Fruit fly (Drosophila melanogaster) whole organism, embryonic: ENCODE results near the gene CG42299.

Experiments used
- Abd-B ChIP-seq: fragments of 200-800 bp; sonication (Bioruptor generic); optimal IDR thresholded peaks from 2 replicates; lab custom pipeline; 2018; ENCODE audit warnings: missing biosample characterization, mild to moderate bottlenecking, missing genetic modification characterization, moderate library complexity
- CG10462 ChIP-seq: fragments of 200-800 bp; sonication (Bioruptor generic); optimal IDR thresholded peaks from 2 replicates; lab custom pipeline; 2016; ENCODE audit warnings: missing biosample characterization, missing genetic modification characterization
- CG12104 ChIP-seq: fragments of 200-800 bp; sonication (Bioruptor generic); optimal IDR thresholded peaks from 3 replicates; lab custom pipeline; 2016; ENCODE audit warnings: missing biosample characterization, missing genetic modification characterization
- CG12155 ChIP-seq: fragments of 200-800 bp; sonication (Bioruptor generic); optimal IDR thresholded peaks from 3 replicates; lab custom pipeline; 2016; ENCODE audit warnings: missing biosample characterization, missing genetic modification characterization
- CG12769 ChIP-seq: fragments of 200-800 bp; sonication (Bioruptor generic); optimal IDR thresholded peaks from 2 replicates; lab custom pipeline; 2019; ENCODE audit warnings: missing biosample characterization, mild to moderate bottlenecking, missing genetic modification characterization, moderate library complexity
- CG13424 ChIP-seq: fragments of 200-800 bp; sonication (Bioruptor generic); optimal IDR thresholded peaks from 2 replicates; lab custom pipeline; 2019; ENCODE audit warnings: missing biosample characterization, mild to moderate bottlenecking, missing genetic modification characterization, moderate library complexity
- CG14860 ChIP-seq: fragments of 200-800 bp; sonication (Bioruptor generic); IDR thresholded peaks from 3 replicates; pipeline ENCODE4 v1.3.6; 2022; ENCODE audit warnings: missing biosample characterization, missing genetic modification characterization; ENCODE audit not compliant: partially characterized antibody
- CG17328 ChIP-seq: fragments of 200-800 bp; sonication (Bioruptor generic); IDR thresholded peaks from 2 replicates; pipeline ENCODE4 v1.3.6; 2022; ENCODE audit warnings: missing biosample characterization, missing genetic modification characterization
- CG17912 ChIP-seq: fragments of 200-800 bp; sonication (Bioruptor generic); optimal IDR thresholded peaks from 2 replicates; lab custom pipeline; 2018; ENCODE audit warnings: missing biosample characterization, mild to moderate bottlenecking, missing genetic modification characterization
- CG4328 ChIP-seq: fragments of 200-800 bp; sonication (Bioruptor generic); optimal IDR thresholded peaks from 3 replicates; lab custom pipeline; 2017; ENCODE audit warnings: missing biosample characterization, missing genetic modification reagents, missing genetic modification characterization
- CG4404 ChIP-seq: fragments of 200-800 bp; sonication (Bioruptor generic); IDR thresholded peaks from 2 replicates; pipeline ENCODE4 v1.3.6; 2022; ENCODE audit warnings: missing biosample characterization, missing genetic modification characterization
- CG4617 ChIP-seq: fragments of 200-800 bp; sonication (Bioruptor generic); optimal IDR thresholded peaks from 3 replicates; lab custom pipeline; 2016; ENCODE audit warnings: missing biosample characterization, missing genetic modification characterization, borderline replicate concordance
- CG4820 ChIP-seq: fragments of 200-800 bp; sonication (Bioruptor generic); optimal IDR thresholded peaks from 3 replicates; lab custom pipeline; 2016; ENCODE audit warnings: missing biosample characterization, missing genetic modification characterization
- CG6854 ChIP-seq: fragments of 200-800 bp; sonication (Bioruptor generic); optimal IDR thresholded peaks from 3 replicates; lab custom pipeline; 2017; ENCODE audit warnings: missing biosample characterization, mild to moderate bottlenecking, missing genetic modification characterization
- CG8290 ChIP-seq, 3 experiments: fragments of 200-800 bp; sonication (Bioruptor generic); optimal IDR thresholded peaks; 2 replicates each; lab custom pipeline; 2016 to 2019; ENCODE audit warnings: missing biosample characterization in 3 of 3, missing genetic modification characterization in 3 of 3, mild to moderate bottlenecking in 2 of 3, moderate library complexity in 1 of 3
- Camta ChIP-seq: fragments of 200-800 bp; sonication (Bioruptor generic); optimal IDR thresholded peaks from 2 replicates; lab custom pipeline; 2016; ENCODE audit warnings: missing biosample characterization, missing genetic modification characterization
- D19A ChIP-seq: fragments of 200-800 bp; optimal IDR thresholded peaks from 3 replicates; lab custom pipeline; 2019; ENCODE audit warnings: missing biosample characterization, mild to moderate bottlenecking, missing genetic modification characterization, moderate library complexity
- Fer3 ChIP-seq: fragments of 200-800 bp; sonication (Bioruptor generic); optimal IDR thresholded peaks from 2 replicates; lab custom pipeline; 2018; ENCODE audit warnings: missing biosample characterization, mild to moderate bottlenecking, missing genetic modification characterization, moderate library complexity
- Lpt ChIP-seq: fragments of >200 bp; optimal IDR thresholded peaks from 2 replicates; lab custom pipeline; 2018; ENCODE audit warnings: missing biosample characterization, missing genetic modification characterization
- Mad ChIP-seq: fragments of 200-800 bp; sonication (Bioruptor generic); optimal IDR thresholded peaks from 2 replicates; lab custom pipeline; 2016; ENCODE audit warnings: missing biosample characterization, missing genetic modification characterization
- Myb ChIP-seq: fragments of 200-800 bp; sonication (Bioruptor generic); optimal IDR thresholded peaks from 2 replicates; lab custom pipeline; 2016; ENCODE audit warnings: missing biosample characterization, missing genetic modification characterization
- Neu2 ChIP-seq: fragments of 200-800 bp; sonication (Bioruptor generic); optimal IDR thresholded peaks from 3 replicates; lab custom pipeline; 2016; ENCODE audit warnings: missing biosample characterization, missing genetic modification characterization, borderline replicate concordance
- Nf-YC ChIP-seq: fragments of 200-800 bp; optimal IDR thresholded peaks from 3 replicates; lab custom pipeline; 2019; ENCODE audit warnings: missing biosample characterization, mild to moderate bottlenecking, missing genetic modification characterization, moderate library complexity
- Oaz ChIP-seq: fragments of 200-800 bp; sonication (Bioruptor generic); IDR thresholded peaks from 2 replicates; pipeline ENCODE4 v1.3.6; 2022; ENCODE audit warnings: missing biosample characterization, missing genetic modification characterization
- Six4 ChIP-seq: fragments of 200-800 bp; sonication (Bioruptor generic); optimal IDR thresholded peaks from 2 replicates; lab custom pipeline; 2016; ENCODE audit warnings: missing biosample characterization, missing genetic modification characterization
- Ssrp ChIP-seq: fragments of 200-800 bp; sonication (Bioruptor generic); optimal IDR thresholded peaks from 2 replicates; lab custom pipeline; 2018; ENCODE audit warnings: missing biosample characterization, mild to moderate bottlenecking, missing genetic modification characterization, moderate library complexity
- Stat92E ChIP-seq, 3 experiments: fragments of >200 bp in 2 of 3; fragments of 200-800 bp in 1 of 3; sonication (Bioruptor generic) in 1 of 3; optimal IDR thresholded peaks; 2 replicates each; lab custom pipeline; 2017 to 2019; ENCODE audit warnings: missing biosample characterization in 3 of 3, missing genetic modification characterization in 3 of 3, mild to moderate bottlenecking in 1 of 3, moderate library complexity in 1 of 3
- ac ChIP-seq: fragments of 200-800 bp; sonication (Bioruptor generic); optimal IDR thresholded peaks from 3 replicates; lab custom pipeline; 2017; ENCODE audit warnings: missing biosample characterization, mild to moderate bottlenecking, missing genetic modification characterization
- ap ChIP-seq: fragments of 200-800 bp; sonication (Bioruptor generic); IDR thresholded peaks from 2 replicates; pipeline ENCODE4 v1.3.6; 2022; ENCODE audit warnings: missing biosample characterization, missing genetic modification characterization
- ash1 ChIP-seq: fragments of 200-800 bp; sonication (Bioruptor generic); optimal IDR thresholded peaks from 2 replicates; lab custom pipeline; 2018; ENCODE audit warnings: missing biosample characterization, mild to moderate bottlenecking, missing genetic modification characterization
- bigmax ChIP-seq: fragments of 200-800 bp; sonication (Bioruptor generic); optimal IDR thresholded peaks from 2 replicates; lab custom pipeline; 2018; ENCODE audit warnings: missing biosample characterization, mild to moderate bottlenecking, missing genetic modification characterization
- cwo ChIP-seq: fragments of 200-800 bp; sonication (Bioruptor generic); optimal IDR thresholded peaks from 3 replicates; lab custom pipeline; 2017; ENCODE audit warnings: missing biosample characterization, missing genetic modification characterization, mild to moderate bottlenecking, moderate library complexity, missing genetic modification reagents
- dmrt11E ChIP-seq: fragments of 200-800 bp; sonication (Bioruptor generic); optimal IDR thresholded peaks from 3 replicates; lab custom pipeline; 2018; ENCODE audit warnings: missing biosample characterization, mild to moderate bottlenecking, missing genetic modification characterization, moderate library complexity
- esg ChIP-seq: fragments of 200-800 bp; sonication (Bioruptor generic); conservative IDR thresholded peaks from 2 replicates; pipeline ENCODE4 v1.3.6; 2022; ENCODE audit warnings: missing biosample characterization, missing genetic modification characterization
- gcm2 ChIP-seq: fragments of 200-800 bp; sonication (Bioruptor generic); optimal IDR thresholded peaks from 2 replicates; lab custom pipeline; 2016; ENCODE audit warnings: missing biosample characterization, missing genetic modification characterization
- her ChIP-seq: fragments of 200-800 bp; sonication (Bioruptor generic); optimal IDR thresholded peaks from 2 replicates; lab custom pipeline; 2016; ENCODE audit warnings: missing biosample characterization, missing genetic modification characterization
- jigr1 ChIP-seq: fragments of 200-800 bp; sonication (Bioruptor generic); IDR thresholded peaks from 3 replicates; pipeline ENCODE4 v1.3.6; 2022; ENCODE audit warnings: missing biosample characterization, missing genetic modification characterization
- ken ChIP-seq: fragments of 200-800 bp; sonication (Bioruptor generic); IDR thresholded peaks from 3 replicates; pipeline ENCODE4 v1.3.6; 2022; ENCODE audit warnings: missing biosample characterization, missing genetic modification characterization
- lbe ChIP-seq: fragments of 200-800 bp; sonication (Bioruptor generic); optimal IDR thresholded peaks from 2 replicates; lab custom pipeline; 2016; ENCODE audit warnings: missing biosample characterization, mild to moderate bottlenecking, missing genetic modification characterization
- mirr ChIP-seq: fragments of 200-800 bp; sonication (Bioruptor generic); optimal IDR thresholded peaks from 3 replicates; lab custom pipeline; 2018; ENCODE audit warnings: missing biosample characterization, mild to moderate bottlenecking, missing genetic modification characterization
- pan ChIP-seq, 4 experiments: fragments of >200 bp in 3 of 4; fragments of 200-800 bp in 1 of 4; sonication (Bioruptor generic) in 1 of 4; optimal IDR thresholded peaks in 3 of 4; IDR thresholded peaks in 1 of 4; 2 replicates each; pipeline versions ENCODE4 v1.3.6 to Lab custom; 2017 to 2022; ENCODE audit warnings: missing biosample characterization in 2 of 4, missing genetic modification characterization in 2 of 4, mixed read lengths in 1 of 4
- prd ChIP-seq, 3 experiments: fragments of >200 bp in 2 of 3; fragments of 200-800 bp in 1 of 3; sonication (Bioruptor generic) in 1 of 3; optimal IDR thresholded peaks in 2 of 3; IDR thresholded peaks in 1 of 3; 2 replicates in 2 of 3; 3 replicates in 1 of 3; pipeline versions ENCODE4 v1.3.6 to Lab custom; 2017 to 2022; ENCODE audit warnings: missing biosample characterization in 1 of 3, missing genetic modification characterization in 1 of 3
- sens-2 ChIP-seq: fragments of 200-800 bp; sonication (Bioruptor generic); IDR thresholded peaks from 2 replicates; pipeline ENCODE4 v1.3.6; 2022; ENCODE audit warnings: missing biosample characterization, missing genetic modification characterization
- sna ChIP-seq: fragments of 200-800 bp; sonication (Bioruptor generic); IDR thresholded peaks from 2 replicates; pipeline ENCODE4 v1.3.6; 2022; ENCODE audit warnings: missing biosample characterization, missing genetic modification characterization; ENCODE audit not compliant: partially characterized antibody
- so ChIP-seq: fragments of 200-800 bp; sonication (Bioruptor generic); IDR thresholded peaks from 3 replicates; pipeline ENCODE4 v1.3.6; 2022; ENCODE audit warnings: missing biosample characterization, missing genetic modification characterization
- tin ChIP-seq: fragments of 200-800 bp; sonication (Bioruptor generic); optimal IDR thresholded peaks from 3 replicates; lab custom pipeline; 2016; ENCODE audit warnings: missing biosample characterization, missing genetic modification characterization
- usp ChIP-seq: fragments of >200 bp; optimal IDR thresholded peaks from 2 replicates; lab custom pipeline; 2017; ENCODE audit warnings: missing biosample characterization, missing genetic modification characterization
- wek ChIP-seq: fragments of 200-800 bp; sonication (Bioruptor generic); optimal IDR thresholded peaks from 3 replicates; lab custom pipeline; 2018; ENCODE audit warnings: missing biosample characterization, mild to moderate bottlenecking, missing genetic modification characterization, moderate library complexity

The CG42299 gene

dm6 chrX:15549055-15549454 lies 26.4 kb downstream of the CG42299 start (continued):
- TF ChIP-seq her (GFP tag; lab: Kevin White, UChicago) (peak; percentile 67), Camta (GFP tag; lab: Kevin White, UChicago) (peak; percentile 64), CG14860 (GFP tag; lab: Robert Waterston, UW) (no peak), CG13424 (peak; percentile 88), cwo (GFP tag; lab: Kevin White, UChicago) (peak; percentile 70), Lpt (GFP tag; lab: Kevin White, UChicago) (no peak), dmrt11E (peak; percentile 6), so (GFP tag; lab: Robert Waterston, UW) (peak; percentile 83; the same call in 2 of the 3 replicates), CG12104 (GFP tag; lab: Kevin White, UChicago) (peak; percentile 58), CG4404 (peak; percentile 32; the same call in 1 of the 2 replicates), jigr1 (GFP tag; lab: Robert Waterston, UW) (peak; percentile 44; the same call in 1 of the 3 replicates), sens-2 (GFP tag; lab: Robert Waterston, UW) (0 out of 2 replicates have a peak, but pooled peaks have one; percentile 28), Ssrp (tag; lab: Kevin White, UChicago) (peak; percentile 78), CG4328 (peak; percentile 23), Abd-B (peak; percentile 75), ac (no peak), D19A (peak; percentile 67), Oaz (peak; percentile 63; the same call in 1 of the 2 replicates), mirr (GFP tag; lab: Kevin White, UChicago) (no peak), Nf-YC (tag; lab: Kevin White, UChicago) (peak; percentile 68), Six4 (GFP tag; lab: Kevin White, UChicago) (peak; percentile 50), ken (GFP tag; lab: Robert Waterston, UW) (0 out of 3 replicates have a peak, but pooled peaks have one; percentile 47), lbe (GFP tag; lab: Kevin White, UChicago) (peak; percentile 3), pan (optimal IDR thresholded peaks at IDR 0.05; lab: Kevin White, UChicago) (no peak), pan (GFP tag; optimal IDR thresholded peaks at IDR 0.05 in 1 of 2, IDR thresholded peaks at IDR 0.05 in 1 of 2) (peak in 1 of 2 experiments; percentile 80), Fer3 (peak; percentile 79), CG17912 (no peak), ash1 (no peak), Neu2 (no peak), CG10462 (GFP tag; lab: Kevin White, UChicago) (peak; percentile 29), CG4820 (GFP tag; lab: Kevin White, UChicago) (peak; percentile 72), Stat92E (GFP tag; optimal IDR thresholded peaks at IDR 0.05; lab: Kevin White, UChicago) (no peak), CG12769 (tag; lab: Kevin White, UChicago) (peak; percentile 5), CG17328 (GFP tag; lab: Robert Waterston, UW) (0 out of 2 replicates have a peak, but pooled peaks have one; percentile 45), esg (GFP tag; lab: Robert Waterston, UW) (peak; percentile 78), CG12155 (GFP tag; lab: Kevin White, UChicago) (peak; percentile 64), ap (GFP tag; lab: Robert Waterston, UW) (peak; percentile 51), Mad (GFP tag; lab: Kevin White, UChicago) (peak; percentile 65), usp (GFP tag; lab: Kevin White, UChicago) (no peak), bigmax (GFP tag; lab: Kevin White, UChicago) (no peak), gcm2 (GFP tag; lab: Kevin White, UChicago) (peak; percentile 50), wek (GFP tag; lab: Kevin White, UChicago) (peak; percentile 20), CG8290 (GFP tag; optimal IDR thresholded peaks at IDR 0.05; lab: Kevin White, UChicago) (no peak), CG8290 (tag; optimal IDR thresholded peaks at IDR 0.05; lab: Kevin White, UChicago) (no peak), CG4617 (GFP tag; lab: Kevin White, UChicago) (no peak), CG6854 (GFP tag; lab: Kevin White, UChicago) (peak; percentile 54), Myb (GFP tag; lab: Kevin White, UChicago) (peak; percentile 48), sna (GFP tag; lab: Robert Waterston, UW) (no peak), prd (optimal IDR thresholded peaks at IDR 0.05; lab: Kevin White, UChicago) (no peak), prd (GFP tag; IDR thresholded peaks at IDR 0.05; lab: Robert Waterston, UW) (peak; percentile 80), tin (peak; percentile 59)
